Fruit fly (Drosophila melanogaster): ENCODE data around the gene COX5BL.

- TF ChIP-seq CG30020 (tag; optimal IDR thresholded peaks at IDR 0.05) (peak; percentile 46), Atf-2 (GFP tag; optimal IDR thresholded peaks at IDR 0.05) (peak; percentile 51), Blimp-1 (GFP tag; optimal IDR thresholded peaks at IDR 0.05) (peak; percentile 41)
Observed at dm6 chr2L:6557429-6558384, 1.5 kb upstream of the COX5BL start, which contains the start of the genes IFT52 and COX5B.
